Worm (Caenorhabditis elegans) whole organism, young adult: Measurements from ENCODE around the gene ztf-29.

Source experiments
- F49E8.2 ChIP-seq: sonication (generic microtip); optimal IDR thresholded peaks from 3 replicates; lab custom pipeline; 2017; ENCODE audit warnings: missing genetic modification characterization, mild to moderate bottlenecking, missing compliant biosample characterization, antibody characterized with exemption, moderate library complexity; ENCODE audit not compliant: insufficient read depth
- F52B5.7 ChIP-seq: sonication (generic microtip); optimal IDR thresholded peaks from 2 replicates; lab custom pipeline; 2016; ENCODE audit warnings: mild to moderate bottlenecking, missing genetic modification characterization, missing compliant biosample characterization
- ama-1 ChIP-seq, 3 experiments: fragments of 150-350 bp in 1 of 3; sonication (generic microtip) in 2 of 3; optimal IDR thresholded peaks; 2 replicates each; lab custom pipeline; 2014 to 2018; ENCODE audit warnings: missing biosample characterization in 2 of 3, missing genetic modification characterization in 2 of 3, missing genetic modification reagents in 2 of 3
- ceh-79 ChIP-seq: sonication (generic microtip); optimal IDR thresholded peaks from 2 replicates; lab custom pipeline; 2017; ENCODE audit warnings: mild to moderate bottlenecking, missing genetic modification characterization, missing compliant biosample characterization
- die-1 ChIP-seq: sonication (generic microtip); optimal IDR thresholded peaks from 2 replicates; lab custom pipeline; 2016; ENCODE audit warnings: missing genotype, mild to moderate bottlenecking, missing genetic modification characterization, missing compliant biosample characterization
- dpff-1 ChIP-seq: sonication (generic microtip); optimal IDR thresholded peaks from 2 replicates; lab custom pipeline; 2017; ENCODE audit warnings: mild to moderate bottlenecking, missing genetic modification characterization, missing compliant biosample characterization
- dpl-1 ChIP-seq: fragments of 150-350 bp; optimal IDR thresholded peaks from 2 replicates; lab custom pipeline; 2014; ENCODE audit warnings: missing biosample characterization, missing genetic modification reagents, missing genetic modification characterization
- lin-40 ChIP-seq: sonication (generic microtip); optimal IDR thresholded peaks from 2 replicates; lab custom pipeline; 2016; ENCODE audit warnings: missing genetic modification characterization, mild to moderate bottlenecking, missing compliant biosample characterization, missing genotype, missing genetic modification reagents
- nfya-1 ChIP-seq: sonication (generic microtip); optimal IDR thresholded peaks from 2 replicates; lab custom pipeline; 2017; ENCODE audit warnings: antibody characterized with exemption, missing compliant biosample characterization, missing genetic modification characterization, borderline replicate concordance; ENCODE audit not compliant: insufficient read depth
- snpc-4 ChIP-seq, 5 experiments: fragments of 150-350 bp in 1 of 5; sonication (generic microtip) in 4 of 5; optimal IDR thresholded peaks; 2 replicates each; lab custom pipeline; 2014 to 2018; ENCODE audit warnings: missing genetic modification characterization in 5 of 5, missing biosample characterization in 3 of 5, antibody characterized with exemption in 2 of 5, mild to moderate bottlenecking in 2 of 5, missing compliant biosample characterization in 2 of 5, missing genotype in 2 of 5, moderate library complexity in 2 of 5, missing genetic modification reagents in 1 of 5
- tlf-1 ChIP-seq: fragments of 200-800 bp; sonication (Bioruptor generic); optimal IDR thresholded peaks from 2 replicates; lab custom pipeline; 2018; ENCODE audit warnings: mild to moderate bottlenecking, missing genetic modification characterization, missing compliant biosample characterization
- ztf-26 ChIP-seq: sonication (generic microtip); optimal IDR thresholded peaks from 2 replicates; lab custom pipeline; 2017; ENCODE audit warnings: missing genetic modification characterization, missing compliant biosample characterization

ce11 chrIII:11534624-11535079 is 26.3 kb upstream of the ztf-29 start, which contains the start of gene nrps-1:
- TF ChIP-seq tlf-1 (GFP tag; lab: Kevin White, UChicago), result no peak
- TF ChIP-seq snpc-4 (GFP tag; optimal IDR thresholded peaks at IDR 0.05; lab: Kevin White, UChicago), result no peak
- no peak for TF ChIP-seq snpc-4 (tag; optimal IDR thresholded peaks at IDR 0.05; lab: Kevin White, UChicago)
- no peak for TF ChIP-seq ceh-79 (tag; lab: Kevin White, UChicago)
- TF ChIP-seq ztf-26 (tag; lab: Kevin White, UChicago), result no peak
- no peak for TF ChIP-seq F49E8.2 (tag; lab: Kevin White, UChicago)
- no peak for TF ChIP-seq F52B5.7 (tag; lab: Kevin White, UChicago)
- TF ChIP-seq die-1 (tag; lab: Kevin White, UChicago), result no peak
- TF ChIP-seq ama-1 (optimal IDR thresholded peaks at IDR 0.05; lab: Kevin White, UChicago), result no peak
- TF ChIP-seq ama-1 (GFP tag; optimal IDR thresholded peaks at IDR 0.05; lab: Kevin White, UChicago), result no peak
- TF ChIP-seq nfya-1, result no peak
- TF ChIP-seq dpl-1 (GFP tag; lab: Kevin White, UChicago), result no peak
- no peak for TF ChIP-seq lin-40 (tag; lab: Kevin White, UChicago)
- no peak for TF ChIP-seq dpff-1
